Worm (Caenorhabditis elegans): ENCODE data around the gene fbxa-83.
A peak's percentile ranks its signal among the peaks of the same experiment; 100 is the strongest.

The fbxa-83 gene

DNA sequence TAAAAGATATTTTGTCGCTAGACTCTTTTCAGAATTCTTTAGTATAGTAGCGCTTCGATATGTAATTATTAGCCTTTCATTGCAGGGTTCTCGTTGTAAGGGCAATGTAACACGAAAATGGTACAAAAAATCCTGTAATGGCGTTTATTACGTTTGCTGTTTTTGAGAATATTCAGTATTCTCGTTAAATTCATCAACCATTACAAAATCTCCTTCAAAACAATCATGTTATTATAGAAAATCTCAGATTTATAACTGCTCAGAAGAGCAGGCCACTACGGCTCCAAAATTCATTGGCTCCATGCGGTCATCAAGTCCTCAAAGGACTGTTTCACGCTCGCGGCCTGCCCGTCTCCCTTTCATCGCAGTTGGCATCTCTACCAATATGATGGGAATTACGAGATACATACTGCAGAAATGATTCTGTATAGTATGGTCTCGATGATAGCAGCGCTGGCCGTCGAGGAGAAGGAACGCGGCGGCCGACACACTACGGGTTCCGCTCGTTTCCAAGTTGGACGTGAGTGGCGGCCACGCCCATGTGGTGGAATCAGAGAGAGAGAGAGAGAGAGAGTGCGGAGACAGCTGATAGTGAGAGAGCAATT lies 613 bp upstream of the fbxa-83 start (continued):
- TF ChIP-seq gei-8 (GFP tag; optimal IDR thresholded peaks at IDR 0.05), result peak; percentile 47
- TF ChIP-seq hif-1 (tag; optimal IDR thresholded peaks at IDR 0.05), result peak in 1 of 2 experiments; percentile 7
- TF ChIP-seq nhr-102 (tag; optimal IDR thresholded peaks at IDR 0.05), result peak; percentile 87
- TF ChIP-seq mdt-29 (GFP tag; IDR thresholded peaks at IDR 0.05), result peak; percentile 95
- TF ChIP-seq ZK546.5 (tag; optimal IDR thresholded peaks at IDR 0.05), result no peak
- TF ChIP-seq zag-1 (tag; optimal IDR thresholded peaks at IDR 0.05), result no peak
- no peak for TF ChIP-seq nhr-237 (tag; optimal IDR thresholded peaks at IDR 0.05)
- no peak for TF ChIP-seq ceh-44 (GFP tag; IDR thresholded peaks at IDR 0.05)
- peak; percentile 67; the same call in 1 of the 2 replicates for TF ChIP-seq hmg-1.1 (GFP tag; IDR thresholded peaks at IDR 0.05)
- peak; percentile 48; the same call in 1 of the 2 replicates for TF ChIP-seq saeg-2 (GFP tag; IDR thresholded peaks at IDR 0.05)
- TF ChIP-seq dmd-8 (GFP tag; IDR thresholded peaks at IDR 0.05), result peak; percentile 69; the same call in 1 of the 2 replicates
- no peak for TF ChIP-seq F26F4.8 (GFP tag; conservative IDR thresholded peaks at IDR 0.05)
- no peak for TF ChIP-seq nhr-28 (tag; optimal IDR thresholded peaks at IDR 0.05)
- TF ChIP-seq php-3 (GFP tag; IDR thresholded peaks at IDR 0.05), result peak; percentile 71; the same call in 1 of the 2 replicates
- TF ChIP-seq lin-38 (GFP tag; IDR thresholded peaks at IDR 0.05), result peak; percentile 75
- peak; percentile 70 for TF ChIP-seq Y48G9A.11 (GFP tag; IDR thresholded peaks at IDR 0.05)
- peak; percentile 4 to 66 for TF ChIP-seq mdl-1 (tag; optimal IDR thresholded peaks at IDR 0.05)
- no peak for TF ChIP-seq ces-1 (GFP tag; optimal IDR thresholded peaks at IDR 0.05)
- TF ChIP-seq nhr-25 (tag; optimal IDR thresholded peaks at IDR 0.05; ENCODE audit: borderline replicate concordance, insufficient read depth), result no peak
- no peak; the same call in 1 of the 2 replicates for TF ChIP-seq egl-43 (GFP tag; IDR thresholded peaks at IDR 0.05)
- TF ChIP-seq T26A8.4 (GFP tag; IDR thresholded peaks at IDR 0.05), result peak; percentile 91
- TF ChIP-seq snpc-1.2 (GFP tag; IDR thresholded peaks at IDR 0.05), result peak; percentile 100
- peak; percentile 61 for TF ChIP-seq hlh-30 (tag; optimal IDR thresholded peaks at IDR 0.05; ENCODE audit: insufficient read depth)
- no peak for TF ChIP-seq tag-97 (GFP tag; IDR thresholded peaks at IDR 0.05)
- TF ChIP-seq ZK337.2 (GFP tag; IDR thresholded peaks at IDR 0.05), result no peak
- TF ChIP-seq D1046.2 (GFP tag; IDR thresholded peaks at IDR 0.05), result no peak
- TF ChIP-seq lir-3 (tag; optimal IDR thresholded peaks at IDR 0.05), result no peak
- TF ChIP-seq F10B5.3 (tag; optimal IDR thresholded peaks at IDR 0.05), result peak; percentile 71
- TF ChIP-seq cey-2 (tag; optimal IDR thresholded peaks at IDR 0.05; ENCODE audit: borderline replicate concordance, insufficient read depth), result no peak
- peak; percentile 72 for TF ChIP-seq spr-1 (tag; optimal IDR thresholded peaks at IDR 0.05)
- peak; percentile 85 for TF ChIP-seq arid-1 (GFP tag; conservative IDR thresholded peaks at IDR 0.05)
- no peak for TF ChIP-seq lin-29 (GFP tag; IDR thresholded peaks at IDR 0.05)
- TF ChIP-seq mes-2 (tag; optimal IDR thresholded peaks at IDR 0.05; ENCODE audit: poor library complexity, severe bottlenecking), result peak; percentile 87
- peak; percentile 19 for TF ChIP-seq F37D6.2 (tag; optimal IDR thresholded peaks at IDR 0.05)
- peak; percentile 77 for TF ChIP-seq rbr-2 (tag; optimal IDR thresholded peaks at IDR 0.05)
- TF ChIP-seq ceh-28 (tag; optimal IDR thresholded peaks at IDR 0.05), result no peak
- TF ChIP-seq Y105C5A.15 (GFP tag; IDR thresholded peaks at IDR 0.05), result no peak
- no peak for TF ChIP-seq ztf-7 (tag; optimal IDR thresholded peaks at IDR 0.05)
- TF ChIP-seq nhr-48 (tag; optimal IDR thresholded peaks at IDR 0.05), result peak; percentile 75
- TF ChIP-seq nhr-41 (GFP tag; IDR thresholded peaks at IDR 0.05), result 0 out of 2 replicates have a peak, but pooled peaks have one; percentile 7
- TF ChIP-seq vab-7 (GFP tag; IDR thresholded peaks at IDR 0.05), result peak; percentile 43; the same call in 1 of the 2 replicates
- no peak for TF ChIP-seq nhr-6 (tag; optimal IDR thresholded peaks at IDR 0.05)
- TF ChIP-seq zfp-3 (GFP tag; conservative IDR thresholded peaks at IDR 0.05), result peak; percentile 66; the same call in 1 of the 2 replicates
- no peak for TF ChIP-seq nhr-11 (tag; optimal IDR thresholded peaks at IDR 0.05)
- no peak for TF ChIP-seq Y75B8A.6 (GFP tag; IDR thresholded peaks at IDR 0.05)
- TF ChIP-seq egl-27 (tag; optimal IDR thresholded peaks at IDR 0.05), result no peak
- TF ChIP-seq T20F7.1 (GFP tag; optimal IDR thresholded peaks at IDR 0.05), result no peak
- TF ChIP-seq Y5F2A.4 (GFP tag; optimal IDR thresholded peaks at IDR 0.05), result peak; percentile 44
- TF ChIP-seq madf-9 (GFP tag; conservative IDR thresholded peaks at IDR 0.05), result no peak

Data from whole organism, L4 larva.